Worm (Caenorhabditis elegans) whole organism, L1 larva: Measurements from ENCODE around the gene F14H3.12.

Source experiments
- ama-1 ChIP-seq: fragments of 150-350 bp; optimal IDR thresholded peaks from 2 replicates; lab custom pipeline; 2014
- fos-1 ChIP-seq: fragments of 150-350 bp; optimal IDR thresholded peaks from 2 replicates; lab custom pipeline; 2014; ENCODE audit warnings: missing biosample characterization, missing genetic modification characterization
- lin-15B ChIP-seq: fragments of 150-350 bp; sonication (generic microtip); optimal IDR thresholded peaks from 3 replicates; lab custom pipeline; 2014; ENCODE audit warnings: missing biosample characterization, missing genetic modification characterization
- mep-1 ChIP-seq: fragments of 150-350 bp; optimal IDR thresholded peaks from 2 replicates; lab custom pipeline; 2014; ENCODE audit warnings: missing biosample characterization, missing genetic modification characterization
- nhr-11 ChIP-seq: fragments of 150-350 bp; optimal IDR thresholded peaks from 2 replicates; lab custom pipeline; 2014; ENCODE audit warnings: missing biosample characterization, missing genetic modification characterization
- nhr-237 ChIP-seq: fragments of 150-350 bp; optimal IDR thresholded peaks from 2 replicates; lab custom pipeline; 2014; ENCODE audit warnings: missing biosample characterization, missing genetic modification characterization
- ztf-11 ChIP-seq, 2 experiments: sonication (generic microtip); optimal IDR thresholded peaks; 2 replicates each; lab custom pipeline; 2016 to 2017; ENCODE audit warnings: missing genetic modification characterization in 2 of 2, missing biosample characterization in 1 of 2, missing compliant biosample characterization in 1 of 2

- TF ChIP-seq lin-15B (no peak), fos-1 (tag; lab: Kevin White, UChicago) (no peak), ama-1 (lab: Kevin White, UChicago) (no peak), nhr-11 (tag; lab: Kevin White, UChicago) (no peak), mep-1 (no peak), ztf-11 (tag; optimal IDR thresholded peaks at IDR 0.05; lab: Kevin White, UChicago) (no peak), nhr-237 (tag; lab: Kevin White, UChicago) (no peak)
Observed at ce11 chrV:16061993-16062392, 13.1 kb downstream of the F14H3.12 start, which contains the start of gene fbxa-100.
